Fruit fly (Drosophila melanogaster) whole organism, embryonic: ENCODE data around the gene CG32320.
A peak's percentile ranks its signal among the peaks of the same experiment; 100 is the strongest.

ENCODE experiments used
- Abd-B ChIP-seq: fragments of 200-800 bp; sonication (Bioruptor generic); optimal IDR thresholded peaks from 2 replicates; lab custom pipeline; 2018; ENCODE audit warnings: missing biosample characterization, mild to moderate bottlenecking, missing genetic modification characterization, moderate library complexity
- Atf-2 ChIP-seq: fragments of 200-800 bp; sonication (Bioruptor generic); optimal IDR thresholded peaks from 2 replicates; lab custom pipeline; 2016; ENCODE audit warnings: missing biosample characterization, missing genetic modification characterization
- Atf6 ChIP-seq: fragments of 200-800 bp; sonication (Bioruptor generic); IDR thresholded peaks from 2 replicates; pipeline ENCODE4 v1.3.6; 2022; ENCODE audit warnings: missing biosample characterization, missing genetic modification characterization
- Awh ChIP-seq: fragments of 200-800 bp; sonication (Bioruptor generic); IDR thresholded peaks from 2 replicates; pipeline ENCODE4, ENCODE4 v1.3.6; 2022; ENCODE audit warnings: missing biosample characterization, missing genetic modification characterization
- CG1024 ChIP-seq: fragments of 200-800 bp; sonication (Bioruptor generic); IDR thresholded peaks from 2 replicates; pipeline ENCODE4 v1.3.6; 2022; ENCODE audit warnings: missing biosample characterization, missing genetic modification characterization
- CG10267 ChIP-seq: fragments of 200-800 bp; sonication (Bioruptor generic); optimal IDR thresholded peaks from 2 replicates; lab custom pipeline; 2018; ENCODE audit warnings: missing biosample characterization, mild to moderate bottlenecking, missing genetic modification characterization, moderate library complexity
- CG11504 ChIP-seq: fragments of 200-800 bp; sonication (Bioruptor generic); optimal IDR thresholded peaks from 3 replicates; lab custom pipeline; 2019; ENCODE audit warnings: missing biosample characterization, mild to moderate bottlenecking, missing genetic modification characterization, moderate library complexity
- CG11696 ChIP-seq: fragments of 200-800 bp; sonication (Bioruptor generic); IDR thresholded peaks from 2 replicates; pipeline ENCODE4 v1.3.6; 2022; ENCODE audit warnings: missing biosample characterization, missing genetic modification characterization
- CG12769 ChIP-seq: fragments of 200-800 bp; sonication (Bioruptor generic); optimal IDR thresholded peaks from 2 replicates; lab custom pipeline; 2019; ENCODE audit warnings: missing biosample characterization, mild to moderate bottlenecking, missing genetic modification characterization, moderate library complexity
- CG14441 ChIP-seq: fragments of 200-800 bp; sonication (Bioruptor generic); IDR thresholded peaks from 2 replicates; pipeline ENCODE4 v1.3.6; 2022; ENCODE audit warnings: missing biosample characterization, missing genetic modification characterization
- CG17361 ChIP-seq: fragments of 200-800 bp; sonication (Bioruptor generic); IDR thresholded peaks from 3 replicates; pipeline ENCODE4 v1.3.6; 2022; ENCODE audit warnings: missing biosample characterization, missing genetic modification characterization
- CG17385 ChIP-seq: fragments of 200-800 bp; sonication (Bioruptor generic); optimal IDR thresholded peaks from 3 replicates; lab custom pipeline; 2018; ENCODE audit warnings: missing biosample characterization, mild to moderate bottlenecking, missing genetic modification characterization
- CG18764 ChIP-seq: fragments of 200-800 bp; sonication (Bioruptor generic); optimal IDR thresholded peaks from 3 replicates; lab custom pipeline; 2016; ENCODE audit warnings: missing biosample characterization, missing genetic modification characterization
- CG2129 ChIP-seq: fragments of 200-800 bp; sonication (Bioruptor generic); IDR thresholded peaks from 2 replicates; pipeline ENCODE4 v1.3.6; 2022; ENCODE audit warnings: missing biosample characterization, missing genetic modification characterization; ENCODE audit not compliant: partially characterized antibody
- CG2889 ChIP-seq: fragments of 200-800 bp; sonication (Bioruptor generic); IDR thresholded peaks from 3 replicates; pipeline ENCODE4 v1.3.6; 2022; ENCODE audit warnings: missing biosample characterization, missing genetic modification characterization
- CG32772 ChIP-seq: fragments of 200-800 bp; sonication (Bioruptor generic); IDR thresholded peaks from 2 replicates; pipeline ENCODE4 v1.3.6; 2022; ENCODE audit warnings: missing biosample characterization, missing genetic modification characterization
- CG34376 ChIP-seq: fragments of 200-800 bp; sonication (Bioruptor generic); optimal IDR thresholded peaks from 2 replicates; lab custom pipeline; 2018; ENCODE audit warnings: missing biosample characterization, mild to moderate bottlenecking, missing genetic modification characterization
- CG3995 ChIP-seq: fragments of 200-800 bp; sonication (Bioruptor generic); optimal IDR thresholded peaks from 3 replicates; lab custom pipeline; 2016; ENCODE audit warnings: missing biosample characterization, missing genetic modification characterization
- CG4360 ChIP-seq: fragments of 200-800 bp; sonication (Bioruptor generic); IDR thresholded peaks from 2 replicates; pipeline ENCODE4 v1.3.6; 2022; ENCODE audit warnings: missing biosample characterization, missing genetic modification characterization
- CG4707 ChIP-seq: fragments of 200-800 bp; sonication (Bioruptor generic); optimal IDR thresholded peaks from 2 replicates; lab custom pipeline; 2018; ENCODE audit warnings: missing biosample characterization, mild to moderate bottlenecking, missing genetic modification characterization, moderate library complexity
- CG7928 ChIP-seq: fragments of 200-800 bp; sonication (Bioruptor generic); optimal IDR thresholded peaks from 2 replicates; lab custom pipeline; 2017; ENCODE audit warnings: missing biosample characterization, mild to moderate bottlenecking, missing genetic modification characterization
- CG8290 ChIP-seq, 3 experiments: fragments of 200-800 bp; sonication (Bioruptor generic); optimal IDR thresholded peaks; 2 replicates each; lab custom pipeline; 2016 to 2019; ENCODE audit warnings: missing biosample characterization in 3 of 3, missing genetic modification characterization in 3 of 3, mild to moderate bottlenecking in 2 of 3, moderate library complexity in 1 of 3
- Chrac-16 ChIP-seq: fragments of 200-800 bp; sonication (Bioruptor generic); optimal IDR thresholded peaks from 3 replicates; lab custom pipeline; 2016; ENCODE audit warnings: missing biosample characterization, missing genetic modification characterization
- Elba2 ChIP-seq: fragments of 200-800 bp; sonication (Bioruptor generic); optimal IDR thresholded peaks from 3 replicates; lab custom pipeline; 2016; ENCODE audit warnings: missing biosample characterization, missing genetic modification characterization
- HmgZ ChIP-seq: fragments of 200-800 bp; sonication (Bioruptor generic); optimal IDR thresholded peaks from 2 replicates; lab custom pipeline; 2018; ENCODE audit warnings: missing biosample characterization, mild to moderate bottlenecking, missing genetic modification characterization
- Lpt ChIP-seq: fragments of >200 bp; optimal IDR thresholded peaks from 2 replicates; lab custom pipeline; 2018; ENCODE audit warnings: missing biosample characterization, missing genetic modification characterization
- Opbp ChIP-seq: fragments of 200-800 bp; sonication (Bioruptor generic); IDR thresholded peaks from 3 replicates; pipeline ENCODE4 v1.3.6; 2022; ENCODE audit warnings: missing biosample characterization, missing genetic modification characterization; ENCODE audit not compliant: partially characterized antibody
- ab ChIP-seq: fragments of 200-800 bp; sonication (Bioruptor generic); optimal IDR thresholded peaks from 2 replicates; lab custom pipeline; 2016; ENCODE audit warnings: missing biosample characterization, missing genetic modification characterization
- al ChIP-seq: fragments of 200-800 bp; sonication (Bioruptor generic); IDR thresholded peaks from 2 replicates; pipeline ENCODE4 v1.3.6; 2022; ENCODE audit warnings: missing biosample characterization, missing genetic modification characterization
- ash1 ChIP-seq: fragments of 200-800 bp; sonication (Bioruptor generic); optimal IDR thresholded peaks from 2 replicates; lab custom pipeline; 2018; ENCODE audit warnings: missing biosample characterization, mild to moderate bottlenecking, missing genetic modification characterization
- bigmax ChIP-seq: fragments of 200-800 bp; sonication (Bioruptor generic); optimal IDR thresholded peaks from 2 replicates; lab custom pipeline; 2018; ENCODE audit warnings: missing biosample characterization, mild to moderate bottlenecking, missing genetic modification characterization
- bsh ChIP-seq, 2 experiments: fragments of 200-800 bp; sonication (Bioruptor generic); optimal IDR thresholded peaks; 2 replicates each; lab custom pipeline; 2017 to 2018; ENCODE audit warnings: mild to moderate bottlenecking in 2 of 2, missing biosample characterization in 2 of 2, missing genetic modification characterization in 2 of 2, moderate library complexity in 1 of 2
- crp ChIP-seq, 2 experiments: fragments of 200-800 bp; sonication (Bioruptor generic); optimal IDR thresholded peaks; 2 replicates in 1 of 2; 3 replicates in 1 of 2; lab custom pipeline; 2017; ENCODE audit warnings: missing biosample characterization in 2 of 2, missing genetic modification characterization in 2 of 2, mild to moderate bottlenecking in 1 of 2, moderate library complexity in 1 of 2
- da ChIP-seq: fragments of 200-800 bp; sonication (Bioruptor generic); optimal IDR thresholded peaks from 2 replicates; lab custom pipeline; 2016; ENCODE audit warnings: missing biosample characterization, missing genetic modification characterization
- ewg ChIP-seq: fragments of 200-800 bp; sonication (Bioruptor generic); optimal IDR thresholded peaks from 3 replicates; lab custom pipeline; 2017; ENCODE audit warnings: mild to moderate bottlenecking, missing biosample characterization, missing genetic modification reagents, missing genetic modification characterization
- grn ChIP-seq: fragments of 200-800 bp; sonication (Bioruptor generic); optimal IDR thresholded peaks from 3 replicates; lab custom pipeline; 2017; ENCODE audit warnings: missing biosample characterization, missing genetic modification characterization
- gro ChIP-seq: fragments of 200-800 bp; sonication (Bioruptor generic); optimal IDR thresholded peaks from 2 replicates; lab custom pipeline; 2016; ENCODE audit warnings: missing biosample characterization, missing genetic modification characterization
- hbn ChIP-seq: fragments of 200-800 bp; sonication (Bioruptor generic); IDR thresholded peaks from 2 replicates; pipeline ENCODE4 v1.3.6; 2022; ENCODE audit warnings: missing biosample characterization, missing genetic modification characterization; ENCODE audit not compliant: partially characterized antibody
- mld ChIP-seq: fragments of 200-800 bp; sonication (Bioruptor generic); IDR thresholded peaks from 3 replicates; pipeline ENCODE4 v1.3.6; 2022; ENCODE audit warnings: missing biosample characterization, missing genetic modification characterization; ENCODE audit not compliant: partially characterized antibody
- pfk ChIP-seq: fragments of 200-800 bp; sonication (Bioruptor generic); optimal IDR thresholded peaks from 2 replicates; lab custom pipeline; 2018; ENCODE audit warnings: missing biosample characterization, mild to moderate bottlenecking, missing genetic modification characterization, moderate library complexity
- pum ChIP-seq: fragments of 200-800 bp; sonication (Bioruptor generic); optimal IDR thresholded peaks from 2 replicates; lab custom pipeline; 2016; ENCODE audit warnings: missing biosample characterization, missing genetic modification characterization
- schlank ChIP-seq: fragments of 200-800 bp; sonication (Bioruptor generic); optimal IDR thresholded peaks from 2 replicates; lab custom pipeline; 2018; ENCODE audit warnings: missing biosample characterization, mild to moderate bottlenecking, missing genetic modification characterization
- slou ChIP-seq: fragments of 200-800 bp; sonication (Bioruptor generic); optimal IDR thresholded peaks from 3 replicates; lab custom pipeline; 2016; ENCODE audit warnings: missing biosample characterization, missing genetic modification characterization
- sob ChIP-seq: fragments of 200-800 bp; sonication (Bioruptor generic); IDR thresholded peaks from 2 replicates; pipeline ENCODE4 v1.3.6; 2022; ENCODE audit warnings: missing biosample characterization, missing genetic modification characterization
- stc ChIP-seq: fragments of 200-800 bp; sonication (Bioruptor generic); IDR thresholded peaks from 2 replicates; pipeline ENCODE4 v1.3.6; 2022; ENCODE audit warnings: missing biosample characterization, missing genetic modification characterization
- ttk ChIP-seq: fragments of 200-800 bp; sonication (Bioruptor generic); IDR thresholded peaks from 2 replicates; pipeline ENCODE4 v2.1.2; 2022; ENCODE audit warnings: missing biosample characterization, missing genetic modification characterization
- zen ChIP-seq: fragments of 200-800 bp; sonication (Bioruptor generic); optimal IDR thresholded peaks from 3 replicates; lab custom pipeline; 2018; ENCODE audit warnings: missing biosample characterization, mild to moderate bottlenecking, missing genetic modification characterization, moderate library complexity
- zf30C ChIP-seq: fragments of 200-800 bp; sonication (Bioruptor generic); optimal IDR thresholded peaks from 3 replicates; lab custom pipeline; 2018; ENCODE audit warnings: missing biosample characterization, mild to moderate bottlenecking, missing genetic modification characterization

Gene CG32320

DNA sequence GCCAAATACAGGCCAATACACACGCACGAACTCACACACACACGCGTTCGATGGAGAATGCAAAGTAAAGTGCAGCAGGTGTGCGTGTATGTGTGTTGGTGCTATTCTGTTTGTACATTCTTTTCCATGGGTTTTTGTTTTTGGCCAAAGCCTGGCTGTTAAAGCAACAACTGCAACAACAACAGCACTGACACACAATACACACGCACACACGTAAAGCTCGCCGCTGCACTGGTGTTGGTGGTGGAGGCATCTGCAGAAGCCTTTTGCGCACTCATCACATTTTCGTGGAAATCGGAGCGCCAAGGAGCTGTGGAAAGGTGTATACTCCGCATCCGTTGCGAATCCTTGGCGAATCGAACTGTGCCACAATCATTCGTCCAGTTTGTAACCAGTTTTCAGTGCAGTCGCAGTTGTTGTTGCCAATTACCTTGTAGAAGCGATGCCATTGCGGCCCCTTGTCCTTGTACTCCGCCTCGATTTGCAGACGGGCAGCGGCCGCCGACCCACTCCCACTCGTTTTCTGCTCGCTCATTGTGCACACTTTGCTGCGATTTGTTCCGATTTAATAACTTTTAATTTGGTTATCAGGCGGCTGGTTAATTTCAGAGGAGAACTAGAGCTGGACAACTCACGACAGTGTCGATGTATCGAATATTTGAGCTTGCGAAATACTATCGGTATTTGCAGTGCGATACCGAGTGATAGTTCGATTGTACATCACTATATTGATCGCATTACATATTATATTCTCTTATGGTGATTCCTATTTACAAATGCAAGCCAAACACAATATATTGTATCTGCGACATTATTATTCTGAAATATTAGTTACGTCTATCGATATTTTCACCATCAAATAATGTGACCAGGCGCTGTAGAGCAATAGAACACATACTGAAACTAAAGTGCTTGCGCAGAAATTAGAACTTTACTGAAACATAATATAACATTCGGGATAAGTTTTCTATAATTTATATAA is 48.2 kb upstream of the CG32320 start (continued):
- TF ChIP-seq schlank (tag; lab: Kevin White, UChicago) (no peak), ttk (GFP tag; lab: Robert Waterston, UW) (no peak), sob (GFP tag; lab: Robert Waterston, UW) (0 out of 2 replicates have a peak, but pooled peaks have one; percentile 13), Abd-B (GFP tag; lab: Kevin White, UChicago) (no peak), CG2129 (GFP tag; lab: Robert Waterston, UW) (peak; percentile 97), zen (tag; lab: Kevin White, UChicago) (peak; percentile 13), Chrac-16 (GFP tag; lab: Kevin White, UChicago) (peak; percentile 15), CG32772 (GFP tag; lab: Robert Waterston, UW) (no peak), Elba2 (GFP tag; lab: Kevin White, UChicago) (no peak), CG7928 (GFP tag; lab: Kevin White, UChicago) (no peak), ewg (GFP tag; lab: Kevin White, UChicago) (peak; percentile 55), CG10267 (peak; percentile 55), CG17385 (no peak), bigmax (GFP tag; lab: Kevin White, UChicago) (no peak), Lpt (GFP tag; lab: Kevin White, UChicago) (no peak), pum (GFP tag; lab: Kevin White, UChicago) (peak; percentile 35), grn (GFP tag; lab: Kevin White, UChicago) (no peak), CG4360 (GFP tag; lab: Robert Waterston, UW) (peak; percentile 80), CG2889 (no peak), CG3995 (GFP tag; lab: Kevin White, UChicago) (peak; percentile 81), CG18764 (GFP tag; lab: Kevin White, UChicago) (no peak), ash1 (GFP tag; lab: Kevin White, UChicago) (no peak), bsh (GFP tag; optimal IDR thresholded peaks at IDR 0.05; lab: Kevin White, UChicago) (peak in 1 of 2 experiments; percentile 21), CG11504 (tag; lab: Kevin White, UChicago) (peak; percentile 48), CG4707 (GFP tag; lab: Kevin White, UChicago) (no peak), hbn (GFP tag; lab: Robert Waterston, UW) (peak; percentile 96), Atf6 (no peak), Awh (GFP tag; lab: Robert Waterston, UW) (no peak), da (no peak), CG14441 (no peak), pfk (GFP tag; lab: Kevin White, UChicago) (no peak), CG17361 (GFP tag; lab: Robert Waterston, UW) (peak; percentile 68), CG12769 (tag; lab: Kevin White, UChicago) (peak; percentile 13), al (GFP tag; lab: Robert Waterston, UW) (peak; percentile 19; the same call in 1 of the 2 replicates), gro (GFP tag; lab: Kevin White, UChicago) (peak; percentile 34), stc (GFP tag; lab: Robert Waterston, UW) (no peak), Atf-2 (GFP tag; lab: Kevin White, UChicago) (no peak), mld (peak; percentile 98), CG11696 (GFP tag; lab: Robert Waterston, UW) (no peak), CG8290 (GFP tag; optimal IDR thresholded peaks at IDR 0.05; lab: Kevin White, UChicago) (peak; percentile 39), CG8290 (tag; optimal IDR thresholded peaks at IDR 0.05; lab: Kevin White, UChicago) (peak in 1 of 2 experiments; percentile 77), CG1024 (GFP tag; lab: Robert Waterston, UW) (no peak), HmgZ (tag; lab: Kevin White, UChicago) (peak; percentile 40), zf30C (GFP tag; lab: Kevin White, UChicago) (no peak), crp (GFP tag; optimal IDR thresholded peaks at IDR 0.05; lab: Kevin White, UChicago) (no peak), slou (GFP tag; lab: Kevin White, UChicago) (no peak), CG34376 (GFP tag; lab: Kevin White, UChicago) (no peak), Opbp (peak; percentile 98), ab (GFP tag; lab: Kevin White, UChicago) (no peak)
